Fruit fly (Drosophila melanogaster) whole organism, pupa: ENCODE results near the gene NdufA3.

Experiments used
- CG12605 ChIP-seq: fragments of 200-800 bp; sonication (Bioruptor generic); IDR thresholded peaks from 2 replicates; pipeline ENCODE4 v1.3.6; 2022; ENCODE audit warnings: missing biosample characterization, missing genetic modification characterization
- CG14655 ChIP-seq: fragments of 200-800 bp; sonication (Bioruptor generic); optimal IDR thresholded peaks from 3 replicates; lab custom pipeline; 2017; ENCODE audit warnings: mild to moderate bottlenecking, missing biosample characterization, missing genetic modification reagents, missing genetic modification characterization
- CG15710 ChIP-seq: fragments of 200-800 bp; sonication (Bioruptor generic); optimal IDR thresholded peaks from 2 replicates; lab custom pipeline; 2018; ENCODE audit warnings: missing biosample characterization, mild to moderate bottlenecking, missing genetic modification characterization, moderate library complexity
- CG17806 ChIP-seq: fragments of 200-800 bp; sonication (Bioruptor generic); optimal IDR thresholded peaks from 2 replicates; lab custom pipeline; 2018; ENCODE audit warnings: missing biosample characterization, mild to moderate bottlenecking, missing genetic modification characterization, moderate library complexity
- CG32121 ChIP-seq: fragments of 200-800 bp; sonication (Bioruptor generic); IDR thresholded peaks from 2 replicates; pipeline ENCODE4 v1.3.6; 2022; ENCODE audit warnings: missing biosample characterization, missing genetic modification characterization
- CG34367 ChIP-seq: fragments of 200-800 bp; sonication (Bioruptor generic); optimal IDR thresholded peaks from 2 replicates; lab custom pipeline; 2018; ENCODE audit warnings: missing biosample characterization, mild to moderate bottlenecking, missing genetic modification characterization
- CG4496 ChIP-seq: fragments of 200-800 bp; sonication (Bioruptor generic); IDR thresholded peaks from 3 replicates; pipeline ENCODE4 v1.3.6; 2022; ENCODE audit warnings: missing biosample characterization, missing genetic modification characterization
- CG8159 ChIP-seq: fragments of 200-800 bp; sonication (Bioruptor generic); optimal IDR thresholded peaks from 3 replicates; lab custom pipeline; 2018; ENCODE audit warnings: missing biosample characterization, mild to moderate bottlenecking, missing genetic modification characterization, moderate library complexity
- D1 ChIP-seq: fragments of 200-800 bp; sonication (Bioruptor generic); optimal IDR thresholded peaks from 2 replicates; lab custom pipeline; 2018; ENCODE audit warnings: missing biosample characterization, mild to moderate bottlenecking, missing genetic modification characterization, moderate library complexity
- EcR ChIP-seq: fragments of 200-800 bp; sonication (Bioruptor generic); optimal IDR thresholded peaks from 3 replicates; lab custom pipeline; 2019; ENCODE audit warnings: missing biosample characterization, missing genetic modification characterization, mild to moderate bottlenecking, moderate library complexity, missing genetic modification reagents
- Ets98B ChIP-seq: fragments of 200-800 bp; sonication (Bioruptor generic); IDR thresholded peaks from 2 replicates; pipeline ENCODE4 v1.3.6; 2022; ENCODE audit warnings: missing biosample characterization, missing genetic modification characterization
- Snoo ChIP-seq: fragments of 200-800 bp; sonication (Bioruptor generic); optimal IDR thresholded peaks from 3 replicates; lab custom pipeline; 2017; ENCODE audit warnings: missing biosample characterization, mild to moderate bottlenecking, missing genetic modification characterization, inconsistent platforms
- rn ChIP-seq: fragments of 200-800 bp; sonication (Bioruptor generic); IDR thresholded peaks from 2 replicates; pipeline ENCODE4 v1.3.6; 2022; ENCODE audit warnings: missing biosample characterization, missing genetic modification characterization

dm6 chrX:9134922-9135453, 24.9 kb downstream of the NdufA3 start, which contains the start of gene fend:
- TF ChIP-seq CG12605 (GFP tag; lab: Robert Waterston, UW), result no peak
- no peak for TF ChIP-seq rn (GFP tag; lab: Robert Waterston, UW)
- TF ChIP-seq CG14655 (GFP tag; lab: Kevin White, UChicago), result peak; percentile 49
- no peak for TF ChIP-seq CG4496
- TF ChIP-seq CG15710 (tag; lab: Kevin White, UChicago), result peak; percentile 52
- peak; percentile 41 for TF ChIP-seq CG34367 (tag; lab: Kevin White, UChicago)
- TF ChIP-seq CG8159 (tag; lab: Kevin White, UChicago), result peak; percentile 62
- peak; percentile 7 for TF ChIP-seq Snoo (tag; lab: Kevin White, UChicago)
- no peak for TF ChIP-seq CG17806 (tag; lab: Kevin White, UChicago)
- no peak for TF ChIP-seq Ets98B (GFP tag; lab: Robert Waterston, UW)
- 0 out of 2 replicates have a peak, but pooled peaks have one; percentile 27 for TF ChIP-seq CG32121 (GFP tag; lab: Robert Waterston, UW)
- no peak for TF ChIP-seq D1 (tag; lab: Kevin White, UChicago)
- no peak for TF ChIP-seq EcR (GFP tag; lab: Kevin White, UChicago)
